Worm (Caenorhabditis elegans) whole organism, L1 larva: ENCODE data around the gene irld-65.
A peak's percentile ranks its signal among the peaks of the same experiment; 100 is the strongest.

Experiments
- C16A3.4 ChIP-seq: fragments of 150-350 bp; optimal IDR thresholded peaks from 2 replicates; lab custom pipeline; 2014; ENCODE audit warnings: missing biosample characterization, missing genetic modification characterization
- C34B4.2 ChIP-seq: sonication (generic microtip); optimal IDR thresholded peaks from 2 replicates; lab custom pipeline; 2017; ENCODE audit warnings: mild to moderate bottlenecking, missing genetic modification characterization, missing compliant biosample characterization
- F16B12.6 ChIP-seq: fragments of 150-350 bp; optimal IDR thresholded peaks from 2 replicates; lab custom pipeline; 2014; ENCODE audit warnings: missing biosample characterization, missing genetic modification characterization
- aha-1 ChIP-seq: fragments of 150-350 bp; optimal IDR thresholded peaks from 2 replicates; lab custom pipeline; 2014; ENCODE audit warnings: missing biosample characterization, missing genetic modification characterization
- aly-2 ChIP-seq: fragments of 150-350 bp; optimal IDR thresholded peaks from 2 replicates; lab custom pipeline; 2014; ENCODE audit warnings: missing biosample characterization, missing genetic modification characterization
- ceh-82 ChIP-seq, 3 experiments: fragments of 150-350 bp in 1 of 3; sonication (generic microtip) in 2 of 3; optimal IDR thresholded peaks; 2 replicates each; lab custom pipeline; 2014 to 2017; ENCODE audit warnings: missing biosample characterization in 3 of 3, missing genetic modification characterization in 3 of 3
- ceh-88 ChIP-seq: fragments of 200-800 bp; sonication (Bioruptor generic); IDR thresholded peaks from 2 replicates; pipeline ENCODE4 v1.3.6; 2022; ENCODE audit warnings: missing genetic modification characterization, missing compliant biosample characterization
- ces-1 ChIP-seq: fragments of 150-350 bp; optimal IDR thresholded peaks from 2 replicates; lab custom pipeline; 2014; ENCODE audit warnings: missing biosample characterization, missing genetic modification reagents, missing genetic modification characterization
- dpl-1 ChIP-seq, 3 experiments: fragments of 150-350 bp in 2 of 3; sonication (generic microtip) in 1 of 3; optimal IDR thresholded peaks; 2 replicates each; lab custom pipeline; 2014 to 2017; ENCODE audit warnings: missing biosample characterization in 3 of 3, missing genetic modification characterization in 3 of 3, missing genetic modification reagents in 3 of 3
- efl-1 ChIP-seq, 4 experiments: fragments of 150-350 bp; optimal IDR thresholded peaks in 3 of 4; peaks in 1 of 4; 1 replicate in 1 of 4; 2 replicates in 3 of 4; lab custom pipeline; 2014; ENCODE audit warnings: missing biosample characterization in 2 of 4, missing genetic modification characterization in 2 of 4, missing genetic modification reagents in 2 of 4
- efl-3 ChIP-seq: fragments of 200-800 bp; sonication (Bioruptor generic); optimal IDR thresholded peaks from 2 replicates; lab custom pipeline; 2018; ENCODE audit warnings: mild to moderate bottlenecking, missing genetic modification characterization, missing compliant biosample characterization
- egl-13 ChIP-seq: sonication (generic microtip); optimal IDR thresholded peaks from 2 replicates; lab custom pipeline; 2016; ENCODE audit warnings: missing genotype, missing genetic modification reagents, missing genetic modification characterization, missing compliant biosample characterization
- elt-2 ChIP-seq: sonication (generic microtip); optimal IDR thresholded peaks from 2 replicates; lab custom pipeline; 2016; ENCODE audit warnings: missing genetic modification characterization, mild to moderate bottlenecking, inconsistent platforms, missing compliant biosample characterization, missing genetic modification reagents
- elt-3 ChIP-seq, 6 experiments: fragments of 150-350 bp in 1 of 6; sonication (generic microtip); optimal IDR thresholded peaks; 2 replicates each; lab custom pipeline; 2017 to 2018; ENCODE audit warnings: missing biosample characterization in 6 of 6, missing genetic modification characterization in 6 of 6, inconsistent platforms in 1 of 6
- ets-5 ChIP-seq: fragments of 200-800 bp; sonication (Bioruptor generic); IDR thresholded peaks from 2 replicates; pipeline ENCODE4 v1.3.6; 2022; ENCODE audit warnings: missing genetic modification characterization, missing compliant biosample characterization
- fkh-4 ChIP-seq: sonication (generic microtip); optimal IDR thresholded peaks from 2 replicates; lab custom pipeline; 2016; ENCODE audit warnings: missing compliant biosample characterization, missing genetic modification characterization, borderline replicate concordance
- fkh-8 ChIP-seq: sonication (generic microtip); optimal IDR thresholded peaks from 2 replicates; lab custom pipeline; 2016; ENCODE audit warnings: mild to moderate bottlenecking, missing genetic modification characterization, missing compliant biosample characterization
- fos-1 ChIP-seq: fragments of 150-350 bp; optimal IDR thresholded peaks from 2 replicates; lab custom pipeline; 2014; ENCODE audit warnings: missing biosample characterization, missing genetic modification characterization
- grh-1 ChIP-seq: fragments of 200-800 bp; sonication (Bioruptor generic); IDR thresholded peaks from 2 replicates; pipeline ENCODE4 v1.3.6; 2022; ENCODE audit warnings: missing genetic modification reagents, missing genetic modification characterization, missing compliant biosample characterization
- hlh-4 ChIP-seq: sonication (generic microtip); optimal IDR thresholded peaks from 2 replicates; lab custom pipeline; 2016; ENCODE audit warnings: mild to moderate bottlenecking, missing genetic modification characterization, missing compliant biosample characterization
- hpl-2 ChIP-seq: fragments of 150-350 bp; optimal IDR thresholded peaks from 2 replicates; lab custom pipeline; 2014; ENCODE audit warnings: missing biosample characterization, missing genetic modification reagents, missing genetic modification characterization
- isw-1 ChIP-seq: fragments of 200-800 bp; sonication (Bioruptor generic); IDR thresholded peaks from 2 replicates; pipeline ENCODE4 v1.3.6; 2022; ENCODE audit warnings: missing genetic modification characterization, missing compliant biosample characterization
- lin-13 ChIP-seq: fragments of 150-350 bp; optimal IDR thresholded peaks from 2 replicates; lab custom pipeline; 2014; ENCODE audit warnings: missing biosample characterization, missing genetic modification reagents, missing genetic modification characterization
- lin-14 ChIP-seq: fragments of 200-800 bp; sonication (Bioruptor generic); optimal IDR thresholded peaks from 2 replicates; lab custom pipeline; 2018; ENCODE audit warnings: mild to moderate bottlenecking, missing genetic modification characterization, moderate library complexity, missing compliant biosample characterization
- lin-15B ChIP-seq: fragments of 150-350 bp; sonication (generic microtip); optimal IDR thresholded peaks from 3 replicates; lab custom pipeline; 2014; ENCODE audit warnings: missing biosample characterization, missing genetic modification characterization
- lin-35 ChIP-seq, 2 experiments: fragments of 150-350 bp; optimal IDR thresholded peaks; 2 replicates each; lab custom pipeline; 2014; ENCODE audit warnings: missing biosample characterization in 2 of 2, missing genetic modification characterization in 2 of 2, missing genetic modification reagents in 2 of 2
- lin-39 ChIP-seq: fragments of 150-350 bp; optimal IDR thresholded peaks from 2 replicates; lab custom pipeline; 2014; ENCODE audit warnings: missing biosample characterization, missing genetic modification reagents, missing genetic modification characterization
- lsy-2 ChIP-seq, 2 experiments: fragments of 150-350 bp; optimal IDR thresholded peaks; 2 replicates each; lab custom pipeline; 2014; ENCODE audit warnings: missing biosample characterization in 2 of 2, missing genetic modification characterization in 2 of 2
- mdl-1 ChIP-seq, 2 experiments: fragments of 150-350 bp; optimal IDR thresholded peaks; 2 replicates each; lab custom pipeline; 2014 to 2017; ENCODE audit warnings: missing biosample characterization in 2 of 2, missing genetic modification characterization in 2 of 2, inconsistent platforms in 1 of 2
- mep-1 ChIP-seq: fragments of 150-350 bp; optimal IDR thresholded peaks from 2 replicates; lab custom pipeline; 2014; ENCODE audit warnings: missing biosample characterization, missing genetic modification characterization
- nhr-11 ChIP-seq: fragments of 150-350 bp; optimal IDR thresholded peaks from 2 replicates; lab custom pipeline; 2014; ENCODE audit warnings: missing biosample characterization, missing genetic modification characterization
- nhr-12 ChIP-seq: sonication (generic microtip); optimal IDR thresholded peaks from 2 replicates; lab custom pipeline; 2017; ENCODE audit warnings: missing biosample characterization, missing genetic modification characterization
- nhr-19 ChIP-seq: fragments of 200-800 bp; sonication (Bioruptor generic); conservative IDR thresholded peaks from 2 replicates; pipeline ENCODE4 v1.3.6; 2022; ENCODE audit warnings: missing genetic modification characterization, missing compliant biosample characterization
- nhr-20 ChIP-seq: sonication (generic microtip); optimal IDR thresholded peaks from 2 replicates; lab custom pipeline; 2016; ENCODE audit warnings: mild to moderate bottlenecking, missing genetic modification characterization, missing compliant biosample characterization
- nhr-237 ChIP-seq: fragments of 150-350 bp; optimal IDR thresholded peaks from 2 replicates; lab custom pipeline; 2014; ENCODE audit warnings: missing biosample characterization, missing genetic modification characterization
- nhr-76 ChIP-seq: sonication (generic microtip); optimal IDR thresholded peaks from 2 replicates; lab custom pipeline; 2017; ENCODE audit warnings: missing biosample characterization, missing genetic modification characterization
- nhr-84 ChIP-seq: sonication (generic microtip); optimal IDR thresholded peaks from 2 replicates; lab custom pipeline; 2017; ENCODE audit warnings: missing biosample characterization, missing genetic modification characterization
- nhr-85 ChIP-seq: sonication (generic microtip); peaks from one replicate; lab custom pipeline; 2016; ENCODE audit warnings: missing genetic modification characterization, inconsistent platforms, missing compliant biosample characterization
- nhr-90 ChIP-seq: sonication (generic microtip); optimal IDR thresholded peaks from 2 replicates; lab custom pipeline; 2016; ENCODE audit warnings: mild to moderate bottlenecking, missing genetic modification characterization, missing compliant biosample characterization; ENCODE audit not compliant: poor library complexity
- pag-3 ChIP-seq: sonication (generic microtip); optimal IDR thresholded peaks from 2 replicates; lab custom pipeline; 2017; ENCODE audit warnings: missing genetic modification characterization, mild to moderate bottlenecking, missing compliant biosample characterization, antibody characterized with exemption, borderline replicate concordance; ENCODE audit not compliant: insufficient read depth
- pax-3 ChIP-seq: fragments of 200-800 bp; sonication (Bioruptor generic); optimal IDR thresholded peaks from 2 replicates; lab custom pipeline; 2018; ENCODE audit warnings: mild to moderate bottlenecking, missing genetic modification characterization, moderate library complexity, missing compliant biosample characterization
- pqm-1 ChIP-seq: sonication (generic microtip); optimal IDR thresholded peaks from 3 replicates; lab custom pipeline; 2017; ENCODE audit warnings: missing biosample characterization, missing genetic modification characterization
- rnt-1 ChIP-seq: sonication (generic microtip); optimal IDR thresholded peaks from 2 replicates; lab custom pipeline; 2016; ENCODE audit warnings: mild to moderate bottlenecking, missing genetic modification characterization, moderate library complexity, missing compliant biosample characterization
- sox-4 ChIP-seq: sonication (generic microtip); optimal IDR thresholded peaks from 2 replicates; lab custom pipeline; 2016; ENCODE audit warnings: missing genetic modification characterization, missing compliant biosample characterization
- sup-37 ChIP-seq: fragments of 200-800 bp; sonication (Bioruptor generic); optimal IDR thresholded peaks from 2 replicates; lab custom pipeline; 2018; ENCODE audit warnings: mild to moderate bottlenecking, missing genetic modification characterization, missing compliant biosample characterization
- tbx-2 ChIP-seq: sonication (generic microtip); optimal IDR thresholded peaks from 2 replicates; lab custom pipeline; 2016; ENCODE audit warnings: missing genetic modification characterization, missing compliant biosample characterization
- tlp-1 ChIP-seq: fragments of 150-350 bp; optimal IDR thresholded peaks from 2 replicates; lab custom pipeline; 2014; ENCODE audit warnings: missing biosample characterization, missing genetic modification characterization
- unc-62 ChIP-seq: fragments of 150-350 bp; optimal IDR thresholded peaks from 2 replicates; lab custom pipeline; 2014; ENCODE audit warnings: missing biosample characterization, missing genetic modification reagents, missing genetic modification characterization
- unc-98 ChIP-seq: fragments of 200-800 bp; sonication (Bioruptor generic); IDR thresholded peaks from 2 replicates; pipeline ENCODE4 v1.3.6; 2022; ENCODE audit warnings: missing genetic modification characterization, missing compliant biosample characterization
- vab-15 ChIP-seq: sonication (generic microtip); optimal IDR thresholded peaks from 2 replicates; lab custom pipeline; 2017; ENCODE audit warnings: missing genotype, mild to moderate bottlenecking, missing genetic modification characterization, missing compliant biosample characterization
- ztf-11 ChIP-seq, 2 experiments: sonication (generic microtip); optimal IDR thresholded peaks; 2 replicates each; lab custom pipeline; 2016 to 2017; ENCODE audit warnings: missing genetic modification characterization in 2 of 2, missing biosample characterization in 1 of 2, missing compliant biosample characterization in 1 of 2

Gene irld-65

ce11 chrII:2973940-2974402 lies 36.2 kb upstream of the irld-65 start (continued):
- peak; percentile 80 for TF ChIP-seq sox-4 (tag; lab: Kevin White, UChicago)

- TF ChIP-seq ceh-82 (tag; optimal IDR thresholded peaks at IDR 0.05; lab: Kevin White, UChicago) (no peak), nhr-20 (peak; percentile 37), nhr-237 (tag; lab: Kevin White, UChicago) (no peak), lin-15B (no peak), nhr-90 (tag; lab: Kevin White, UChicago) (no peak), ces-1 (no peak), fos-1 (tag; lab: Kevin White, UChicago) (no peak), hpl-2 (GFP tag; lab: Kevin White, UChicago) (no peak), vab-15 (no peak), lin-14 (GFP tag; lab: Kevin White, UChicago) (peak; percentile 67), mep-1 (tag; lab: Kevin White, UChicago) (no peak), tbx-2 (tag; lab: Kevin White, UChicago) (peak; percentile 37), nhr-12 (tag; lab: Kevin White, UChicago) (no peak), lin-39 (no peak), nhr-76 (tag; lab: Kevin White, UChicago) (no peak), aha-1 (tag; lab: Kevin White, UChicago) (no peak), efl-1 (optimal IDR thresholded peaks at IDR 0.05; lab: Kevin White, UChicago) (peak; percentile 6 to 23), efl-1 (GFP tag; optimal IDR thresholded peaks at IDR 0.05 in 1 of 2; lab: Kevin White, UChicago) (peak in 1 of 2 experiments; percentile 88), nhr-85 (tag; lab: Kevin White, UChicago) (peak; percentile 68), egl-13 (tag; lab: Kevin White, UChicago) (no peak), aly-2 (tag; lab: Kevin White, UChicago) (no peak), hlh-4 (no peak), pag-3 (tag; lab: Kevin White, UChicago) (no peak), elt-3 (tag; optimal IDR thresholded peaks at IDR 0.05; lab: Kevin White, UChicago) (no peak), F16B12.6 (no peak), unc-98 (GFP tag; lab: Robert Waterston, UW) (no peak), unc-62 (GFP tag; lab: Kevin White, UChicago) (no peak), ceh-88 (GFP tag; lab: Robert Waterston, UW) (no peak), fkh-8 (tag; lab: Kevin White, UChicago) (no peak), efl-3 (GFP tag; lab: Kevin White, UChicago) (no peak), nhr-84 (tag; lab: Kevin White, UChicago) (no peak), fkh-4 (tag; lab: Kevin White, UChicago) (no peak), lsy-2 (tag; optimal IDR thresholded peaks at IDR 0.05; lab: Kevin White, UChicago) (peak; percentile 8 to 20), rnt-1 (tag; lab: Kevin White, UChicago) (no peak), ztf-11 (tag; optimal IDR thresholded peaks at IDR 0.05; lab: Kevin White, UChicago) (no peak), pqm-1 (tag; lab: Kevin White, UChicago) (no peak), nhr-19 (GFP tag; lab: Robert Waterston, UW) (peak; percentile 31), nhr-11 (no peak), lin-35 (GFP tag; optimal IDR thresholded peaks at IDR 0.05; lab: Kevin White, UChicago) (no peak), ets-5 (GFP tag; lab: Robert Waterston, UW) (no peak), lin-13 (GFP tag; lab: Kevin White, UChicago) (no peak), elt-2 (no peak), C34B4.2 (no peak), mdl-1 (tag; optimal IDR thresholded peaks at IDR 0.05; lab: Kevin White, UChicago) (no peak), tlp-1 (tag; lab: Kevin White, UChicago) (no peak), sup-37 (GFP tag; lab: Kevin White, UChicago) (no peak), grh-1 (0 out of 2 replicates have a peak, but pooled peaks have one; percentile 24), C16A3.4 (tag; lab: Kevin White, UChicago) (no peak), dpl-1 (GFP tag; optimal IDR thresholded peaks at IDR 0.05; lab: Kevin White, UChicago) (no peak), pax-3 (tag; lab: Kevin White, UChicago) (no peak), isw-1 (GFP tag; lab: Robert Waterston, UW) (no peak)
These were observed 29.3 kb upstream of the irld-65 start for ce11 chrII:2967064-2967463.
